Worm (Caenorhabditis elegans): ENCODE data around the gene F48B9.1.

The F48B9.1 gene

ce11 chrX:2188885-2189284, 8.2 kb downstream of the F48B9.1 start:
- TF ChIP-seq unc-62 (GFP tag; optimal IDR thresholded peaks at IDR 0.05), result no peak

ce11 chrX:2190740-2191139, 10.1 kb downstream of the F48B9.1 start:
- TF ChIP-seq unc-62 (GFP tag; optimal IDR thresholded peaks at IDR 0.05), result no peak

ce11 chrX:2191925-2192554, 11.4 kb downstream of the F48B9.1 start, which contains the start of gene gap-1:
Gene gap-1, plus strand, starts transcription at chrX:2192504.
- TF ChIP-seq unc-62 (GFP tag; optimal IDR thresholded peaks at IDR 0.05), result no peak

DNA sequence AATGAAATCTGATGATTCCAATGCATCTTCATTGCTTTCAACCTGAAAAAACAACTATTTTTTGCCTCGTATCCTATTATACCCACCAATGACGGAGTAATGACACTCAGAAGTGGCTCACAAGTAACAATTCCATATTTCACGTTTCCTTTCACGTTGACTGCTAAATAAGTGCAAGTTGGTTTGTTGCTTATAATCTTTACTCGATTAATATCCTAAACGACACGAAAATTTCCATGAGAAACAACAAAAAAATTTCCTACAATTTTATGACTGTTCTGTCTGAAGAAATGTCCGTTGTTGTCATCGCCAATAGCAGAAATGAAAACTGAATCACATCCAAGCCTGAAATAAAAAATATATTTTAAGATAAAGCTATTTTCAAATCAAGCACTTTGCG, 16.8 kb downstream of the F48B9.1 start:
- no peak for TF ChIP-seq unc-62 (GFP tag; optimal IDR thresholded peaks at IDR 0.05)

- no peak for TF ChIP-seq unc-62 (GFP tag; optimal IDR thresholded peaks at IDR 0.05)
Observed at ce11 chrX:2199140-2199539, 18.5 kb downstream of the F48B9.1 start, which contains the start of gene T24C12.1. Gene T24C12.1, plus strand, starts transcription at chrX:2199440.

DNA sequence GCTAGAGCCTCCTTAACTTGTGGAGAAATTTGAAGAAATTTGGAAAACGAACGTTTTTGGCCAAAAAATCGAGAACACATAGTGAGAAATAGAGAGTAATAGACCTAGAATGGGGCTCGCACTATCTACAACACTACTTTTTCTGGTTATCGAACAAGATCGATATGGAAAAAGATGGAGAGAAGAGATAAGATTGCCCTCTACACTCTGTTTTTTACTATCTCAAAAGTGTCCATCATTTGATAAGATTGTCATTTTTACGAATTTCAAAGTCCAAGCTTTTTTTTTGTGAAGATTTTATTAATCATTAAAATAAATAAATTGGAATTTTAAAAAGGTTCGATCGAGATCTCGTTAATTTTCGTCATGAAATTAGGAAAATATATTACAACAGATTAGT, 23.1 kb downstream of the F48B9.1 start, which contains the start of gene T24C12.3:
Gene T24C12.3 (minus strand): TSS at position 134 of the 400 bp plus-strand sequence.
- no peak for TF ChIP-seq unc-62 (GFP tag; optimal IDR thresholded peaks at IDR 0.05)

DNA sequence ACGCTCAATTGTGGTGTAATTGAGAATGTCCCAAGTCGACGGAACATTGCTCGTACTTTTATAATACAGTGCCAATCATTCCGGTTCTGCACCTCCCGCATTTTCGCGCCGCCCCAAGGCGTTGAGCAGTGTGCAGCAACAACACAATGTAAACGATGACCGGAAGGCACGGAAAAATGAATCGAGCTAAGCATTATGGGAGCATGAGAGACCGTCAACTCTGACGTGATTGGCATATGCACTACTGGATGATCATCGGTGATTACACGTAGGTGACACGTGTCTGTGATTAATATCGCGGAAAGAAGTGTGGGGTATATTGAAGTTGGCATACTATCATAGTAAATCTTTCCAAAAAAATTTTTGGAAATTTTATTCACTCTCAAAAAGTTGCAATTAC, 24.3 kb downstream of the F48B9.1 start, which contains the start of gene T24C12.4:
Gene T24C12.4 (minus strand): TSS at position 101 of the 400 bp plus-strand sequence.
- no peak for TF ChIP-seq unc-62 (GFP tag; optimal IDR thresholded peaks at IDR 0.05)

DNA sequence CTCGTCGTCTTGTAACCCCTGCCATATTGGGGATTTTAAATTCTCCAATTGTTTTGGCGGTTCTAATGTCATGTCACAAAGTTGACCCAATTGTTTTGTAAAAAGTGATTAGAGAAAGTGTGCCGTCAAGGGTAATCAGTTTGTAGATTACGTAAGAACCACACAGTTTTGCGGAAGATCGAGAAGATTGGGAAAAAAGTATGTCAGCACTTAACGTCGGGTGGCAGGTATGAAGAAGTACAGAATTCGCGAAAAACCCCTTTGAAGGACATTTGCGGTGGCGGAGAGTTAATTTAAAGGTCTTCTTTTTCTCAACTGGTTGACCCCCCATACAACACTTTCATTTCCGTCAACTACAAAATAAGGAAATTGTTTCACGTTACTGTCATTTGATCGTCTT, 27.7 kb downstream of the F48B9.1 start:
- TF ChIP-seq unc-62 (GFP tag; optimal IDR thresholded peaks at IDR 0.05), result no peak

ce11 chrX:2210164-2210563, 29.5 kb downstream of the F48B9.1 start:
- TF ChIP-seq unc-62 (GFP tag; optimal IDR thresholded peaks at IDR 0.05), result no peak

ce11 chrX:2210751-2211150, 30.1 kb downstream of the F48B9.1 start, which contains the start of gene peb-1:
Gene peb-1, plus strand, starts transcription at chrX:2211051.
- no peak for TF ChIP-seq unc-62 (GFP tag; optimal IDR thresholded peaks at IDR 0.05)

DNA sequence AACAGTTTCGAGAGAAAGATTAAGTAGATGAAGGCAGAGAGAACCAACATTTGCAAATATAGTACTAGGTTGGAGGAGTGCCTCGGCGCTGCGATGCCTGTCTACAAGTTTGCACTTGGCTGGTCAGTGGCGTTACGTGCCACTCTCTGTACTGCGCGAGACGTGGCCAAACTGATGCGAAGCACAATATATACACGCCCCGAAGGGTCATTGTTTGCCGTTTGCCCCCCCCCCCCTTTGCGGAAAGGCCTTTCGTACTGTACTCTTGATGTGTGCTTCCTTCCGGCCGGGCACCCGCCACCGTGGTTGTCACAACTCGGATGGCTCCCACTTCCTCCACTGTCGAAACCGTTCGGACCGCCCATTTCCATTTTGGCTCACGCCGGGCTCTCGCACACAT, 31.5 kb downstream of the F48B9.1 start:
- TF ChIP-seq unc-62 (GFP tag; optimal IDR thresholded peaks at IDR 0.05), result no peak

DNA sequence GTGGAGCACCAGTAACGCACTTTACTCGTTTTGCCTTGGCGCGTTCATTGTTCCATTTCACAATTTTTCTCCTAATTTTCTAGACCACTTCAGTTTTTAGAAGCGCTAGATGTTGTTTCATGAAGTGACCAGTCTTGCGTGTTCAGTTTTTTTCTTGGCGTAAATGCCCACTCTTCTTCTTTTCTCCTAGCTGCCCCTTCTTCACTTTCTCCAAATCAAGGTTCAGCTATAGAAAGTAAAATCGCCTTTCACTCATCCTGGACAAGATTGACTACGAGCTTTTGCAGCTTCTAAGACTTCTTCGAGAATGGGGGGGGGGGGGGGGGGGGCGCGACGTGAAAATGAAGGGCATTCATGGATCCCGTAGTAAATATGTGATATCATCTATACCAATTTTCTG, 32.0 kb downstream of the F48B9.1 start:
- no peak for TF ChIP-seq unc-62 (GFP tag; optimal IDR thresholded peaks at IDR 0.05)

- TF ChIP-seq unc-62 (GFP tag; optimal IDR thresholded peaks at IDR 0.05), result no peak
Observed at ce11 chrX:2213400-2214362, 33.0 kb downstream of the F48B9.1 start.

ce11 chrX:2214454-2214853, 33.8 kb downstream of the F48B9.1 start:
- no peak for TF ChIP-seq unc-62 (GFP tag; optimal IDR thresholded peaks at IDR 0.05)

DNA sequence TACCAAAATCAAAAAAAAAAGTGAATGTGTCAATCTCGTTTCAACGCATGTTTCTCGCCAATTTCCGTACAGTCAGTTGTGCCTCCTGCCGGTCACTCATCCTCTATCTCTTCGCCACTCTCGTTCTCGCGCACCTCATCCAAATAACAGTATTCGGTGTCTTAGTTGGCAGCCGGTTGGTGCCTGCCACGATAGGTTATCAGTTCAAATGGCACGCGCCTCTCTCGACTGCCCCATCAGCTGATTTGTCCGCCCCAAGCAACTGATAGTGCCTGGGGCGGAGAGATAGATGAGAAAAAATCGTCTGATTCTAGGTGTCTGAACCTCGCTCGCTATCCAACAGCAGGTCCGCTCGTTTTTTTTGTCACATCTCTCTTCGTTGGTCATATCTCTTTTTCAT, 34.4 kb downstream of the F48B9.1 start:
- no peak for TF ChIP-seq unc-62 (GFP tag; optimal IDR thresholded peaks at IDR 0.05)

DNA sequence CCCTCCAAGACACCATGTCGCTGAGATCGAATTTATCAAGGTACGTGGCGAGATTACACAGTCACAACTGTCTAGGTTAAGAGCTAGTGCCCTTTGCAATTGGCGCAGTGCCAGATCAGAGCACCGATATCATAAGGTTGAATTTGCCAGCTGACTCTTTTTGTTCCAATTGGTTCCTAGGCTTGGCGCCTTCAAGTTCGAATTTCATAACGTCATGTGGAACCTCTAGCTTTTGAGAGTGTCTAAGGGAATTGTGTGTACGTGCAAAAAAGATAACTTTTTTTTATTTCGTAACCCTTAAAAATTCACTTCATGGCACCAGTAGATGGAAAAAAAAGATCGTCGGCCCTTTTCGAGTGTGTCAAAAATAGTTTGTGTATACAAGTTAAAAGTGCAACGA, 35.6 kb downstream of the F48B9.1 start:
- TF ChIP-seq unc-62 (GFP tag; optimal IDR thresholded peaks at IDR 0.05), result no peak

DNA sequence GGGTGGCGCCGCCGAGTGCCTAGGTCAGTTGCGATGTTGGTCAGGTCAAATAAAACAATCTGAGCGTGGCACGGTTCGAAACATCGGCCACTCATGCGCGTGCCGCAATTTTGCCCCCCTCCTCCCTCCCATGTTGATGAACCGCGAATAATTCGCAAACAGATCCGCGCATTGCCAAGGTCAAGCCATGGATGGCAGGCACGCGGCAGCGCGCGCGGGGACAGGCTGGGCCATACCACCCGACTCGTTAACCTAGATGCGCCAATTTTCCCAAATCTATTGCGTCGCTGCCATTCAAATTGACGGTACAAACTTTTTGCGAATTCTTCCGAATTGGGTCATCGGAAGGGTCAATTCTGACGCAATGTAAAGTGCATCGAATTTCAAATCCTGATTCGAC, 36.0 kb downstream of the F48B9.1 start:
- TF ChIP-seq unc-62 (GFP tag; optimal IDR thresholded peaks at IDR 0.05), result no peak

All from whole organism, dauer.